Worm (Caenorhabditis elegans) whole organism, L4 larva: Measurements from ENCODE around the gene afmd-1.

Experiments
- D1046.2 ChIP-seq: fragments of 200-800 bp; sonication (Bioruptor generic); IDR thresholded peaks from 2 replicates; pipeline ENCODE4 v1.3.6; 2022; ENCODE audit warnings: missing genetic modification characterization, missing compliant biosample characterization
- F49E8.2 ChIP-seq: sonication (generic microtip); optimal IDR thresholded peaks from 2 replicates; lab custom pipeline; 2016; ENCODE audit warnings: missing compliant biosample characterization, mild to moderate bottlenecking, missing genetic modification characterization, borderline replicate concordance
- aly-2 ChIP-seq: sonication (generic microtip); optimal IDR thresholded peaks from 2 replicates; lab custom pipeline; 2018; ENCODE audit warnings: missing biosample characterization, missing genetic modification characterization
- ceh-32 ChIP-seq: sonication (generic microtip); optimal IDR thresholded peaks from 2 replicates; lab custom pipeline; 2016; ENCODE audit warnings: mild to moderate bottlenecking, missing genetic modification characterization, missing compliant biosample characterization; ENCODE audit not compliant: poor library complexity
- dmd-6 ChIP-seq: fragments of 200-800 bp; sonication (Bioruptor generic); IDR thresholded peaks from 2 replicates; pipeline ENCODE4 v1.3.6; 2022; ENCODE audit warnings: missing genetic modification reagents, missing genetic modification characterization, missing compliant biosample characterization
- fos-1 ChIP-seq: fragments of 150-350 bp; optimal IDR thresholded peaks from 2 replicates; lab custom pipeline; 2014; ENCODE audit warnings: missing biosample characterization, missing genetic modification characterization
- lin-38 ChIP-seq: fragments of 200-800 bp; sonication (Bioruptor generic); IDR thresholded peaks from 2 replicates; pipeline ENCODE4 v1.3.6; 2022; ENCODE audit warnings: missing genetic modification reagents, missing genetic modification characterization, missing compliant biosample characterization
- lsy-2 ChIP-seq, 2 experiments: fragments of 150-350 bp in 1 of 2; sonication (generic microtip) in 1 of 2; optimal IDR thresholded peaks; 2 replicates each; lab custom pipeline; 2014 to 2017; ENCODE audit warnings: missing biosample characterization in 2 of 2, missing genetic modification characterization in 2 of 2
- nhr-111 ChIP-seq: fragments of 200-800 bp; sonication (Bioruptor generic); optimal IDR thresholded peaks from 2 replicates; lab custom pipeline; 2018; ENCODE audit warnings: mild to moderate bottlenecking, missing genetic modification characterization, missing compliant biosample characterization
- set-16 ChIP-seq: fragments of 200-800 bp; sonication (Bioruptor generic); IDR thresholded peaks from 2 replicates; pipeline ENCODE4 v1.3.6; 2022; ENCODE audit warnings: missing genetic modification reagents, missing genetic modification characterization, missing compliant biosample characterization
- spr-1 ChIP-seq: sonication (generic microtip); optimal IDR thresholded peaks from 2 replicates; lab custom pipeline; 2016; ENCODE audit warnings: mild to moderate bottlenecking, missing genetic modification characterization, missing compliant biosample characterization
- zfp-3 ChIP-seq: fragments of 200-800 bp; sonication (Bioruptor generic); conservative IDR thresholded peaks from 2 replicates; pipeline ENCODE4 v1.3.6; 2022; ENCODE audit warnings: missing genetic modification reagents, missing genetic modification characterization, missing compliant biosample characterization
- zip-11 ChIP-seq: fragments of 200-800 bp; sonication (Bioruptor generic); IDR thresholded peaks from 2 replicates; pipeline ENCODE4 v1.3.6; 2022; ENCODE audit warnings: missing genetic modification characterization, missing compliant biosample characterization
- ztf-11 ChIP-seq: fragments of 150-350 bp; optimal IDR thresholded peaks from 2 replicates; lab custom pipeline; 2014; ENCODE audit warnings: missing biosample characterization, missing genetic modification characterization

DNA sequence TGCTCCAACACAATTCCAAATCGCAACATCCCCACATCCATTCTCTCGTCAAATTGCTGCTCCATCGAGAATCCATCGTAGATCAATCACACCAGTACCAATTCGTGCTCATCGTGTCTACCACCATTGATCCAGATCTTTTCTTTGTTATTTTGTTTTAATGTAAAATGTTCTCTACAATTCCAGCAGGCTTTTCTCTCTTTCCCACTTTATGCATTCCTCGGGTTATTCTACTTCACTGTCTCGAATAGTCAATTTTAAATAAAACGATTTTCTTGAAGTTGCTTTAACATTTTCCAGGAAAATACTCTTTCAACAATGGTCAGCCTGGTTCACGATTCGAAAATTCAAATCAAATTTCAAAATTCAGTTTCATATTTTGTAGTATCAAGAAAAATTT lies 38.9 kb downstream of the afmd-1 start, which contains the start of gene C06E4.1:
- no peak for TF ChIP-seq set-16 (GFP tag; lab: Robert Waterston, UW)
- TF ChIP-seq lin-38 (GFP tag; lab: Robert Waterston, UW), result no peak
- no peak for TF ChIP-seq dmd-6 (GFP tag; lab: Robert Waterston, UW)
- no peak for TF ChIP-seq ztf-11 (tag; lab: Kevin White, UChicago)
- TF ChIP-seq ceh-32 (tag; lab: Kevin White, UChicago), result no peak
- TF ChIP-seq fos-1, result no peak
- TF ChIP-seq F49E8.2 (tag; lab: Kevin White, UChicago), result no peak
- no peak for TF ChIP-seq spr-1 (tag; lab: Kevin White, UChicago)
- no peak for TF ChIP-seq zip-11 (GFP tag; lab: Robert Waterston, UW)
- TF ChIP-seq zfp-3 (GFP tag; lab: Robert Waterston, UW), result no peak
- no peak for TF ChIP-seq lsy-2 (tag; optimal IDR thresholded peaks at IDR 0.05; lab: Kevin White, UChicago)
- TF ChIP-seq aly-2 (tag; lab: Kevin White, UChicago), result no peak
- TF ChIP-seq nhr-111 (GFP tag; lab: Kevin White, UChicago), result no peak
- no peak for TF ChIP-seq D1046.2 (GFP tag; lab: Robert Waterston, UW)
